Fruit fly (Drosophila melanogaster) Kc167 (cell line): Measurements from ENCODE around the gene CG13114.

Experiments
- Myc ChIP-seq: fragments of >200 bp; optimal IDR thresholded peaks from 2 replicates; lab custom pipeline; 2017; ENCODE audit warnings: missing external identifiers
- Sin3A ChIP-seq: fragments of >200 bp; optimal IDR thresholded peaks from 2 replicates; lab custom pipeline; 2018; ENCODE audit warnings: missing external identifiers
- h ChIP-seq: fragments of >200 bp; optimal IDR thresholded peaks from 3 replicates; lab custom pipeline; 2018; ENCODE audit warnings: missing external identifiers
- insv ChIP-seq: fragments of >200 bp; optimal IDR thresholded peaks from 3 replicates; lab custom pipeline; 2018; ENCODE audit warnings: missing external identifiers
- psq ChIP-seq: fragments of >200 bp; optimal IDR thresholded peaks from 2 replicates; lab custom pipeline; 2017; ENCODE audit warnings: missing external identifiers
- ttk ChIP-seq: sonication (Bioruptor generic); optimal IDR thresholded peaks from 2 replicates; lab custom pipeline; 2017; ENCODE audit warnings: missing external identifiers

The CG13114 gene

DNA sequence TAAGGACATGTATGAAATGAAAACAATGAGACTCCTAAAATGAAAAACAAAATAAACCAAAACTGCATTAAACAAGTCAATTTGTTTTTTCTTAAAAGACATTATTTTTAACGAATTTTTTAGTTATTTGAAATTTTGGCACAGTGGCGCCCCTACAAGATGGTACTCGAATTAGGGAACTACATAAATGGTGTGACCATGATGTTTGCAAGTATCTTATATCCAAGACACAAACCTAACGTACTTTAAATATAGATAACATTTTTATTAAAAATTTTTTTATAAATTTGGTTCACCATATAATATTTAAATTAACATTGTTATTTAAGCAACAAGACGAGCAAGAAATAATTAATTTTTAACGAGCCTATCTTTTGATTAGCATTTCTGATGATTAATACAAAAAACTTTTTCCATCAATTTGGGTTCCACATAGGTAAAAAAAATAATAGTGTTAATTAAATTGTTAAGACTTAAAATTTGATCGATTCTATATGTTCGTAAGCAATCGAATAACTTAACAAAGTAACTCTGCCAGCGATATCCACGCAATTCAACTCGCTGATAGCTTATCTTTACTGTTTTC lies 5.5 kb upstream of the CG13114 start, which contains the start of gene CG17855:
Gene CG17855 (plus strand): TSS at position 536 of the 586 bp plus-strand sequence.
- TF ChIP-seq Sin3A (no peak), Myc (lab: Kevin White, UChicago) (no peak), insv (lab: Kevin White, UChicago) (no peak), ttk (no peak), psq (no peak), h (lab: Kevin White, UChicago) (no peak)

DNA sequence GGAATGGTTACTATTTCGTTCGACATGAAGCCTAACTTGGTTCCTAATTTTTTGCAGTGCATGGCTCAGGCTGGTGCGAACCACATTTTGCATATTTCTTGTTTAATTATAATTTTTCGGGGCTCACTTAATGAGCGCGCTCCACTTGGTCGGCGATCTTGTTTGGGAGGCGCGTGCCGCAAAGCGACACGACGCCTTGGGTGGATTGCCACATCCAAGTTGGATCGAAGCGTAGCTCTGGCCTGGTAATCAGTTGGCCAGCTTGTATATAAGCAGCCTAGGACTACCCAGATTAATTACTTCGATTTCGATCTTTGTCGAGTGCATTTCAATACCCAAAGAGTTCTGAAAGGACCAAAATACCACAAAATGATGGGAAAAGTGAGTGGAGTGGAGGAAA lies 3.0 kb upstream of the CG13114 start, which contains the start of gene Cpr30B:
Gene Cpr30B (plus strand): TSS at position 301 of the 400 bp plus-strand sequence.
- TF ChIP-seq ttk: no peak
- no peak for TF ChIP-seq h (lab: Kevin White, UChicago)
- no peak for TF ChIP-seq Myc (lab: Kevin White, UChicago)
- no peak for TF ChIP-seq psq
- no peak for TF ChIP-seq insv (lab: Kevin White, UChicago)
- TF ChIP-seq Sin3A: no peak

DNA sequence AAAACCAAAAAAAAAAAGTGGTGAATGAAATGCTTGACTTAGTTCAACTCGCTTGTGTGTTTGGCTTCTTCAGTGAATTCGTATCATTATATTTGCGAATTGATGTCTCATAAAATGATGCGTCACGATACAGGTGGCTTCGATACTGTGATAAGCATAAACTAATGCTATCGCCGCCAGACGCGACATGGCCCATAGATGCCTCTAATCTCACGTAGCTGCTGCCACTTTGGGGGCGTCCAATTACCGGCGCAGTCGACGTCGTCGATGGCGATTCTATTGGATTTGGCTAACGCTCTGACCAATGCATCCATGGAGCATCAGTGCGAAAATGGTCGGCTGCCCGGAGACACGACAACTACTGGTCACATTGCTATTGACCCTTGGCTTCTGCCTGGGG lies 1.7 kb upstream of the CG13114 start, which contains the start of gene CG13113:
Gene CG13113 (plus strand): TSS at position 301 of the 400 bp plus-strand sequence.
- TF ChIP-seq Myc (lab: Kevin White, UChicago) (no peak), ttk (no peak), Sin3A (no peak), psq (no peak), insv (lab: Kevin White, UChicago) (no peak), h (lab: Kevin White, UChicago) (no peak)

DNA sequence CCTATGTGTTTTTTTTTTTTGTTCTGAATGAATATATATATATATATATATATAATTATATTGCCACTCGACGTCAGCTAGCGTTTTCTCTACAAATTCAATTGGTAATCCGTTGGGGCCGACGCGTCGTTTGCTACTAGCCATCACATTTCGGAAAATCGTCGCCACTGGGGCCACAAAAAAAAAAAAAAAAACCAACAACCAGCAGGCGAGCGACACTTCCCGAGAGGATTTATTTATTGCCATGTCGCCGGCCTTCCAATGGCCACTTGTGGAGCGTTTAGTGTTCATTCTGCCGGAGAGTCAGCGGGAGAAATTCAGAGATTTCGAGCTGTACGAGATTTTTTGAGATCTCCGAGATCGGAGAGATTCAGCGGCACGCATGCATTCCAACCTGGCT lies 5.3 kb downstream of the CG13114 start:
- no peak for TF ChIP-seq Myc (lab: Kevin White, UChicago)
- TF ChIP-seq Sin3A: no peak
- TF ChIP-seq h (lab: Kevin White, UChicago): no peak

DNA sequence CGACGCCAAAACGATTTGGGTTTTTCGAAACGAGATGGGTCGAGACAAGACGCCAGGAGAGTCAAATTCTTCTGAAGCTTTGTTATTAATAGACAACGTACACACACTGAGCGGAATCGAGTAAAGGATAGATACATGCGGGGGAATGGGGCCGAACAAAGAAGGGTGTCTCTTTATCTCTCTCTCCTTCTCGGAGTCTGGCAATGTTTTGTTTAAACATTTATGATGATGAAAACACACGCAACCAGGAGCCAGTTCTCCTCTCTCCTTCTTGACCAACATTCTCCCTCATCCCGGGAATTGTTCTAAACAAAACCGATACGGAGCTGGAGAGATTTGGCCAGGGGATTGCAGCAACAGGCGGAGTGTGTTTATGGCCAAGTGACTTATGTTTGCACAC lies 12.2 kb downstream of the CG13114 start:
- no peak for TF ChIP-seq Sin3A
- TF ChIP-seq insv (lab: Kevin White, UChicago): no peak
- TF ChIP-seq ttk: no peak
- TF ChIP-seq h (lab: Kevin White, UChicago): no peak
- TF ChIP-seq Myc (lab: Kevin White, UChicago): no peak
- no peak for TF ChIP-seq psq

DNA sequence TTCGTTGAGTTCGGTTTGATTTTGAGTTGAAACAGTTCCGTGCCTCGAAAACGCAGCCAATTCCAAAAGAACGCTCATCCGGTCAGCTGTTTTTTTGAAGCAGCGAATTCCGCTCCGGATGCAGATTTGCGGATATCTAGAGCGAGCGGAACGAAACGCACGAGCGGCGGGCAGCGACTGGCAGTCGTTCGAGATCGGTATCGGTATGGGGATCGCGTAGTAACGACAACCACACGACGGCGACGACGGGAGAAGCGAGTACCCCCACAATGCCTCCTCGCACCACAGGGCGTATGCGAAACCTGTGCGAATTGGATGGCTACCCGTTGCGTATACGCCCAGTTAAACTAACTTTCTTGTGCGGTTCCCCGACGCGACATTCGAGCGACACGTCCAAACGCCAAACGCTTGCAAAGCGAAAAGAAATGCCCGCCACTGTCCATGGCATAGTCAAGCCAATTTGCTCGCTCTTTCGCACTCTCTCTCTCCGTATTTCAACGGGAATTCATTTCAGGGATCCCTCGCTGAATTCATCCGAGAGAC lies 14.5 kb downstream of the CG13114 start:
- no peak for TF ChIP-seq insv (lab: Kevin White, UChicago)
- no peak for TF ChIP-seq psq
- no peak for TF ChIP-seq Sin3A
- no peak for TF ChIP-seq ttk
- TF ChIP-seq h (lab: Kevin White, UChicago): no peak
- TF ChIP-seq Myc (lab: Kevin White, UChicago): no peak

DNA sequence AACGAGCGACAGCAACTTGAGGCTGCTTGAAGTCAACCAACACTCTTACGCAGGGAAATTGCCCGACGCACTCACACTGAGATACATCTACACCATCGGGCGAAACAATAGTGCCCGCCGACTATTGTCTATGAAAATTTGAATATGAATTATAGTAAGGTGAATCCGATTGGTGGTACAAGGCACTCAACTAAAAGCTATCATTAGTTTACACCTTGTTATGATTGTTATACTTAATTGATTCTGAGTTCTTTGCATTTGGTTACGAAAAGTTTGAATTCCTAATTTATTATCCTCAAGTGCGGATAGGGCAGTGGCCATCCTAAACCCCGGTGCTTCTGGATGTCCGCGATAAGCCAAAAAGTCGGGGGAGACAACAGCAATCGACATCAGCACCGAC lies 17.1 kb downstream of the CG13114 start:
- TF ChIP-seq Sin3A (no peak), insv (lab: Kevin White, UChicago) (no peak), h (lab: Kevin White, UChicago) (no peak), psq (no peak), Myc (lab: Kevin White, UChicago) (no peak), ttk (no peak)

DNA sequence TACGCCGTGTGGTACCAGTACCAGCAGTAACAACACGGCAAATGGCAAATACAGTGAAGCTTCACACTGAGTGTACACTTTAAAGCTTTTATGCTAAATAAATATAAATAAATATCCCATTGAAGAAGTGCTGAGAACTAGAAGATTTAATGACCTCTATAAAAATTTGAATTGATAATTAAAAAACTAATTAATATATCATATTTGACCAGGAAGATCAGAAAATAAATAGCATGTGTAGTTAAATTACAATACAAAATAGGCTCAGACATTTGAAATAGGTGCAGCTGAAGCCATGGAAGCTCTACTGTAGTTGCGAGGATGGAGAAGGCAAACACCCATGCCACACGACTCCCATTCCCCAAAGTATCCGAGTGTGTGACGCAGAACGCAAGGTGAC lies 18.9 kb downstream of the CG13114 start:
- no peak for TF ChIP-seq Myc (lab: Kevin White, UChicago)
- TF ChIP-seq Sin3A: no peak
- no peak for TF ChIP-seq insv (lab: Kevin White, UChicago)
- TF ChIP-seq ttk: no peak
- TF ChIP-seq psq: no peak
- TF ChIP-seq h (lab: Kevin White, UChicago): no peak

DNA sequence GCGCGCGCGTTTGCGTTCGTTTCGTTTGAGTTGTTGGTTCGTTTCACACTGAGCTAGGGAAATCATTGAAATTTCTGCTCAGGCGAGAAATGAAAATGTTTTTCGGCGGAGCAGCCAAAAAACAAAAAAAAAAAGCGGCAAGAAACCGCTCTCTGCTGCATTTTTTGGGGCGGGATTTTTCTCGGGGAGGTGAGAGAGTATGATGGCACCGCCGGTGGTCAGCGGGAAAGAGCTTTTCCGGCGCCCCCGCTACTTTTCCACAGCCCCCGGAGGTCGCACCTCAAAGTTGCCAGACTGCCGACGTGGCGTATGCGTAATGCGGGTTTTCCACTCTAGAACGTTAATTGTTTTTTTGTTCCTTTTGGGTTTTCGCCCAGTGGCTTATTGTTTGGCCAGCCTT lies 19.8 kb downstream of the CG13114 start, which contains the start of gene CG46468:
Gene CG46468 (minus strand): TSS at position 52 of the 400 bp plus-strand sequence.
- no peak for TF ChIP-seq Myc (lab: Kevin White, UChicago)
- TF ChIP-seq psq: no peak
- no peak for TF ChIP-seq h (lab: Kevin White, UChicago)
- TF ChIP-seq Sin3A: no peak
- TF ChIP-seq insv (lab: Kevin White, UChicago): no peak

DNA sequence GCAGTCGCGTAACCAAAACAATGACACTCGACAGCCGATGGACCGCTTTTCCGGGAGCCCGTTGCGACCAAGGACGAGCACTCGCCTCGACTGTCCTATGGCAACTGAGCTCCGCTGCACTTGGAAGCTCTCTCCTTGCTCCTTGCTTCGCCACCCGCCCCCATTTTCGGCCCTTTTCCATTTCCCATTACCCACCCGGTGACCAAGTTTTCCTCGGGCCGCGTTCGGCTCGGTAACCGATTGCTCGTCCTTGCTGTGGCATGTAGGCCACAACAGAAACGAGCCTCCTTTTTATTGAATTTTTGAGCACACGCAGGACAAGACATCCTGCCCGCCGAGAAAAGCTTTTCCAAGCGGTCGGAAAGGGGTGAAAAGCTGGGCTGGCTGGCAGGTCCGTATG lies 21.0 kb downstream of the CG13114 start, which contains the start of gene jp:
Gene jp (minus strand): TSS at position 95 of the 400 bp plus-strand sequence.
- no peak for TF ChIP-seq Sin3A
- no peak for TF ChIP-seq psq
- no peak for TF ChIP-seq Myc (lab: Kevin White, UChicago)
- no peak for TF ChIP-seq h (lab: Kevin White, UChicago)
- TF ChIP-seq insv (lab: Kevin White, UChicago): no peak
- no peak for TF ChIP-seq ttk

DNA sequence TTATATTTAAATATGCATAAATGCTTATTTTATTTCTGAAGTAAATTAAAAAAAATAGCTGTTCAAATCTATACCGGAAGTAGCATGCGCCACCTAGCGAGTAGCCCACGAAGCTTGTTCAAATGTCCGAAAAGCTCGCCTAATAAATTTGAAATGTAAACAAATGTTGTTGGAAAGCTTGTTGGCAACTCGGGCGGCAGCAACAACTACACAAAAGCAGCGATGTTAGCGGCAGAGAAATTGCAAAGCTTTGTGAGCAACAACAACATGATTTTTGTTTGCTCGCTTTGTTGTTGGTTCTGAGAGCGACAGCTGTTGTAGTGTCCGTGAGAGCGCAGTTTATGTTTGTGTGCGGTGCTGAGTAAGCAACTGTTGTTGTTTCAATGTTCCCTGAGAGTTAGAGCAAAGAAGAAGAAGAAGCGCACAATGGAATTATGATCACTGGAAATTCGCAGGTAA lies 21.8 kb downstream of the CG13114 start:
- TF ChIP-seq insv (lab: Kevin White, UChicago): no peak

DNA sequence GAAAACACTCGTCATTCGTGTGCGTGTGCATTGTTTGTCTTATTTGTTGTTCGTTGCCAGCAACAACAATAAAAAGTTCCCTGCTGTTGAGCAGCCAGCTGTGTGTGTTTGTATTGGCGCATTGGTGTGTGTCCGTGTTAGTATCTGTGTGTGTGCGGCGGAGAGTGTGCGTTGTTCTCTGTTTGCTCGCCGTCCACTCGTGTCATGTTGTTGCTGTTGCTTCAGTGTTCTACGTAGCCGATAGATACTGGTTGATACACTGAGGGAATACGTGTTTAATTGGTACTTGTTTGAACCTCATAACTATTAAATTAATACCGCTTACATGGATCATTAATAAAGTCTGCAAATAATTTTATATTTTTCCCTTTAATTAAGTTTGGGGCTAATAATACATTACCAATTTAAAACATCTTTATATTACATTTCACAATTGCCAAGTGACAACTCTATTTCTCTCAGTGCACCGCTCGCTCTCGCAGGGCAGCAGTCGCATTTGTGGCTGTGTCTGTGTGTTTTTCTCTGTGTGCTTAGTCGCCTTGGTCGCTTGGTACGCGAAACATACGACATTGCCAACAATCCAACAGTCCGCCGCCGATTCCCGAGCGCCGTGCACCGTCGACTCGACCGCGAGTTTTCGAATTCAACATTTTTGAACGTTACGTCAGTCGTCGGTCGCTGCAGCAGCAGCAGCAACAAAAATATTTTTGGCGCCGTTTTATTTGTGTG lies 22.9 kb downstream of the CG13114 start, which contains the start of gene brwl:
Gene brwl (plus strand): TSS at position 531 of the 729 bp plus-strand sequence.
- TF ChIP-seq ttk: no peak
- no peak for TF ChIP-seq Sin3A
- no peak for TF ChIP-seq psq
- no peak for TF ChIP-seq insv (lab: Kevin White, UChicago)
- no peak for TF ChIP-seq h (lab: Kevin White, UChicago)
- no peak for TF ChIP-seq Myc (lab: Kevin White, UChicago)
